Worm (Caenorhabditis elegans) whole organism, L4 larva: ENCODE measurements around the gene str-19.
A peak's percentile ranks its signal among the peaks of the same experiment; 100 is the strongest.
"Not testable (repeated sequence)": the region's sequence is repeated elsewhere in the genome, so short reads cannot be mapped to it uniquely, and the experiment has no call there.

ENCODE experiments used
- F26F4.8 ChIP-seq: fragments of 200-800 bp; sonication (Bioruptor generic); conservative IDR thresholded peaks from 2 replicates; pipeline ENCODE4 v1.3.6; 2022; ENCODE audit warnings: missing genetic modification characterization, missing compliant biosample characterization
- F37D6.2 ChIP-seq: sonication (generic microtip); optimal IDR thresholded peaks from 2 replicates; lab custom pipeline; 2016; ENCODE audit warnings: mild to moderate bottlenecking, missing genetic modification characterization, missing compliant biosample characterization
- Y5F2A.4 ChIP-seq: fragments of 200-800 bp; sonication (Bioruptor generic); optimal IDR thresholded peaks from 2 replicates; lab custom pipeline; 2018; ENCODE audit warnings: mild to moderate bottlenecking, missing genetic modification characterization, missing compliant biosample characterization
- Y75B8A.6 ChIP-seq: fragments of 200-800 bp; sonication (Bioruptor generic); IDR thresholded peaks from 2 replicates; pipeline ENCODE4 v1.3.6; 2022; ENCODE audit warnings: missing genetic modification reagents, missing genetic modification characterization, missing compliant biosample characterization
- aha-1 ChIP-seq: fragments of 150-350 bp; peaks from one replicate; lab custom pipeline; 2014; ENCODE audit warnings: missing biosample characterization, missing genetic modification characterization
- arid-1 ChIP-seq: fragments of 200-800 bp; sonication (Bioruptor generic); conservative IDR thresholded peaks from 2 replicates; pipeline ENCODE4 v1.3.6; 2022; ENCODE audit warnings: missing genetic modification reagents, missing genetic modification characterization, missing compliant biosample characterization
- attf-4 ChIP-seq: sonication (generic microtip); optimal IDR thresholded peaks from 3 replicates; lab custom pipeline; 2017; ENCODE audit warnings: missing biosample characterization, missing genetic modification characterization
- ceh-20 ChIP-seq: fragments of 200-800 bp; sonication (Bioruptor generic); IDR thresholded peaks from 2 replicates; pipeline ENCODE4 v1.3.6; 2022; ENCODE audit warnings: missing genetic modification reagents, missing genetic modification characterization, missing compliant biosample characterization
- ceh-44 ChIP-seq: fragments of 200-800 bp; sonication (Bioruptor generic); IDR thresholded peaks from 2 replicates; pipeline ENCODE4 v1.3.6; 2022; ENCODE audit warnings: missing genetic modification reagents, missing genetic modification characterization, missing compliant biosample characterization
- cey-2 ChIP-seq: sonication (generic microtip); optimal IDR thresholded peaks from 3 replicates; lab custom pipeline; 2017; ENCODE audit warnings: missing genetic modification characterization, mild to moderate bottlenecking, missing compliant biosample characterization, antibody characterized with exemption, borderline replicate concordance; ENCODE audit not compliant: insufficient read depth
- ctbp-1 ChIP-seq: fragments of 200-800 bp; sonication (Bioruptor generic); IDR thresholded peaks from 2 replicates; pipeline ENCODE4 v1.3.6; 2022; ENCODE audit warnings: missing genetic modification reagents, missing genetic modification characterization, missing compliant biosample characterization
- daf-12 ChIP-seq: fragments of 150-350 bp; optimal IDR thresholded peaks from 2 replicates; lab custom pipeline; 2014; ENCODE audit warnings: missing biosample characterization, missing genetic modification reagents, missing genetic modification characterization
- dmd-8 ChIP-seq: fragments of 200-800 bp; sonication (Bioruptor generic); IDR thresholded peaks from 2 replicates; pipeline ENCODE4 v1.3.6; 2022; ENCODE audit warnings: missing genetic modification characterization, missing compliant biosample characterization
- dmd-9 ChIP-seq: fragments of 200-800 bp; sonication (Bioruptor generic); IDR thresholded peaks from 2 replicates; pipeline ENCODE4 v1.3.6; 2022; ENCODE audit warnings: missing genetic modification reagents, missing genetic modification characterization, missing compliant biosample characterization
- duxl-1 ChIP-seq: sonication (generic microtip); optimal IDR thresholded peaks from 2 replicates; lab custom pipeline; 2016; ENCODE audit warnings: mild to moderate bottlenecking, missing genetic modification characterization, moderate library complexity, missing compliant biosample characterization; ENCODE audit not compliant: poor library complexity
- dve-1 ChIP-seq: sonication (generic microtip); optimal IDR thresholded peaks from 2 replicates; lab custom pipeline; 2017; ENCODE audit warnings: antibody characterized with exemption, mild to moderate bottlenecking, missing genetic modification characterization, missing compliant biosample characterization; ENCODE audit not compliant: insufficient read depth
- fos-1 ChIP-seq: fragments of 150-350 bp; optimal IDR thresholded peaks from 2 replicates; lab custom pipeline; 2014; ENCODE audit warnings: missing biosample characterization, missing genetic modification characterization
- hlh-11 ChIP-seq: fragments of 200-800 bp; sonication (Bioruptor generic); optimal IDR thresholded peaks from 2 replicates; lab custom pipeline; 2018; ENCODE audit warnings: mild to moderate bottlenecking, missing genetic modification characterization, missing compliant biosample characterization
- lin-13 ChIP-seq: fragments of 150-350 bp; optimal IDR thresholded peaks from 2 replicates; lab custom pipeline; 2014; ENCODE audit warnings: missing biosample characterization, missing genetic modification reagents, missing genetic modification characterization
- lin-15B ChIP-seq: fragments of 150-350 bp; sonication (generic microtip); optimal IDR thresholded peaks from 3 replicates; lab custom pipeline; 2014; ENCODE audit warnings: missing biosample characterization, missing genetic modification characterization
- lin-39 ChIP-seq: fragments of 150-350 bp; optimal IDR thresholded peaks from 2 replicates; lab custom pipeline; 2014; ENCODE audit warnings: missing biosample characterization, missing genetic modification reagents, missing genetic modification characterization
- lir-3 ChIP-seq: sonication (generic microtip); optimal IDR thresholded peaks from 2 replicates; lab custom pipeline; 2016; ENCODE audit warnings: mild to moderate bottlenecking, missing genetic modification characterization, missing compliant biosample characterization
- mdl-1 ChIP-seq, 2 experiments: fragments of 150-350 bp in 1 of 2; sonication (generic microtip) in 1 of 2; optimal IDR thresholded peaks; 2 replicates each; lab custom pipeline; 2014 to 2017; ENCODE audit warnings: missing biosample characterization in 2 of 2, missing genetic modification characterization in 2 of 2
- mdt-29 ChIP-seq: fragments of 200-800 bp; sonication (Bioruptor generic); IDR thresholded peaks from 2 replicates; pipeline ENCODE4 v1.3.6; 2022; ENCODE audit warnings: missing genetic modification reagents, missing genetic modification characterization, missing compliant biosample characterization
- mxl-3 ChIP-seq: fragments of 200-800 bp; sonication (Bioruptor generic); optimal IDR thresholded peaks from 2 replicates; lab custom pipeline; 2018; ENCODE audit warnings: mild to moderate bottlenecking, missing genetic modification characterization, missing compliant biosample characterization
- nhr-102 ChIP-seq: sonication (generic microtip); optimal IDR thresholded peaks from 2 replicates; lab custom pipeline; 2016; ENCODE audit warnings: mild to moderate bottlenecking, missing genetic modification characterization, moderate library complexity, missing compliant biosample characterization
- nhr-41 ChIP-seq: fragments of 200-800 bp; sonication (Bioruptor generic); IDR thresholded peaks from 2 replicates; pipeline ENCODE4 v1.3.6; 2022; ENCODE audit warnings: missing genetic modification reagents, missing genetic modification characterization, missing compliant biosample characterization
- nhr-6 ChIP-seq: fragments of 150-350 bp; optimal IDR thresholded peaks from 2 replicates; lab custom pipeline; 2014; ENCODE audit warnings: missing biosample characterization, missing genetic modification characterization
- pha-4 ChIP-seq, 2 experiments: fragments of 150-350 bp in 1 of 2; fragments of 200-800 bp in 1 of 2; sonication (Bioruptor generic) in 1 of 2; IDR thresholded peaks in 1 of 2; optimal IDR thresholded peaks in 1 of 2; 2 replicates each; pipeline versions ENCODE4 v1.3.6 to Lab custom; 2014 to 2022; ENCODE audit warnings: missing genetic modification characterization in 2 of 2, missing genetic modification reagents in 2 of 2, missing biosample characterization in 1 of 2, missing compliant biosample characterization in 1 of 2
- saeg-2 ChIP-seq: fragments of 200-800 bp; sonication (Bioruptor generic); IDR thresholded peaks from 2 replicates; pipeline ENCODE4 v1.3.6; 2022; ENCODE audit warnings: missing genetic modification reagents, missing genetic modification characterization, missing compliant biosample characterization
- set-16 ChIP-seq: fragments of 200-800 bp; sonication (Bioruptor generic); IDR thresholded peaks from 2 replicates; pipeline ENCODE4 v1.3.6; 2022; ENCODE audit warnings: missing genetic modification reagents, missing genetic modification characterization, missing compliant biosample characterization
- tra-1 ChIP-seq: fragments of 200-800 bp; sonication (Bioruptor generic); IDR thresholded peaks from 2 replicates; pipeline ENCODE4 v1.3.6; 2022; ENCODE audit warnings: missing genetic modification reagents, missing genetic modification characterization, missing compliant biosample characterization
- unc-130 ChIP-seq: sonication (generic microtip); optimal IDR thresholded peaks from 2 replicates; lab custom pipeline; 2016; ENCODE audit warnings: missing genetic modification reagents, missing genetic modification characterization, missing compliant biosample characterization
- unc-62 ChIP-seq, 3 experiments: fragments of 150-350 bp in 1 of 3; sonication (generic microtip); optimal IDR thresholded peaks in 2 of 3; peaks in 1 of 3; 1 replicate in 1 of 3; 2 replicates in 2 of 3; lab custom pipeline; 2014 to 2017; ENCODE audit warnings: missing biosample characterization in 3 of 3, missing genetic modification characterization in 3 of 3, missing genetic modification reagents in 3 of 3, missing genotype in 1 of 3
- vab-7 ChIP-seq: fragments of 200-800 bp; sonication (Bioruptor generic); IDR thresholded peaks from 2 replicates; pipeline ENCODE4 v1.3.6; 2022; ENCODE audit warnings: missing genetic modification reagents, missing genetic modification characterization, missing compliant biosample characterization
- zag-1 ChIP-seq: fragments of 150-350 bp; optimal IDR thresholded peaks from 2 replicates; lab custom pipeline; 2014; ENCODE audit warnings: missing biosample characterization, missing genetic modification characterization

str-19 gene

DNA sequence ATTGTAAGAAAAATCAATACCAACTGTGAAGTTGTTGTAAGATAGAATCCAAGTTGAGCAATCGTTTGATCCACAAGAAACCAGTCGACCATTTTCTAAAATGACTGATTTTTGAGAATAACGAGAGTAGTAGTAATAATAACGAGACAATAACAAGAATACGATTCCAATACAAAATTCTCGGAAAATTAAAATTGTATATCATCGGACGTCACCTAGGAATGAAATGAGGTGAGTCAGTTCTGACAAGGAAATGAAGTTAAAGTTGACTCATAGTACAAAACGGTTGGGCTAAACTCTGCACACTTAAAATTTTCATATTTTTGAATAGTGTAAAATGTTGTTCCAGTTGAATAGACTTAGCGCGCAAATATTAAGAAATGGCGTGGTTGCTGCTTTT, at the start of gene str-19:
TSS of gene str-19 (minus strand) at position 101 of the 400 bp plus-strand sequence.
- not testable (repeated sequence) for TF ChIP-seq nhr-41 (GFP tag; lab: Robert Waterston, UW); zag-1 (tag; lab: Kevin White, UChicago); F37D6.2 (tag; lab: Kevin White, UChicago)
- TF ChIP-seq, all 104 proteins: peak for 0; not testable (repeated sequence) for 104

DNA sequence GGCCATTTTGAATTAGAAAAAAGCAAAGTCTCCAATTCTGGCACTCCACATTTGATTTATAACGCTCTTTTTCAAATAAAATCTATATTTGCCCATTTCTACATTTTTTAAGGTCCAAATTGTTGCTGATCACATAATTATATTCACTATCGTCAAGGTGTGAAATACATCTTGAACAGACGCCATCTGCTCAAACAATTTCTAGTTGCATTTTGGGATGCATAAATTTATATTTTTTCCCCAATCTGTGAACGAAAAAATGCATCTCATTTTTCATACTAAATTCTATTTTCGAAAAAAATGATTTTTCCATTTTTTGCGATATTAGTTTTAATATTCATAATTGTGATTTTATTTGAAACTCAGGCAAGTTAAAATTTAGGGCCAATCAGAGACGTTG, 49.0 kb upstream of the str-19 start, which contains the start of gene T26E4.7:
TSS of gene T26E4.7 (plus strand) at position 301 of the 400 bp plus-strand sequence.
- TF ChIP-seq attf-4 (tag; lab: Kevin White, UChicago), result no peak
- TF ChIP-seq mdl-1 (tag; optimal IDR thresholded peaks at IDR 0.05; lab: Kevin White, UChicago), result no peak
- no peak for TF ChIP-seq F37D6.2 (tag; lab: Kevin White, UChicago)
- no peak for TF ChIP-seq dve-1 (tag; lab: Kevin White, UChicago)
- no peak for TF ChIP-seq cey-2 (tag; lab: Kevin White, UChicago)
- no peak for TF ChIP-seq ctbp-1 (GFP tag; lab: Robert Waterston, UW)
- TF ChIP-seq fos-1 (tag; lab: Kevin White, UChicago), result no peak
- TF ChIP-seq nhr-102 (tag; lab: Kevin White, UChicago), result no peak
- no peak for TF ChIP-seq Y75B8A.6 (GFP tag; lab: Robert Waterston, UW)
- TF ChIP-seq unc-130 (GFP tag; lab: Kevin White, UChicago), result no peak
- no peak for TF ChIP-seq lin-39 (tag; lab: Kevin White, UChicago)

DNA sequence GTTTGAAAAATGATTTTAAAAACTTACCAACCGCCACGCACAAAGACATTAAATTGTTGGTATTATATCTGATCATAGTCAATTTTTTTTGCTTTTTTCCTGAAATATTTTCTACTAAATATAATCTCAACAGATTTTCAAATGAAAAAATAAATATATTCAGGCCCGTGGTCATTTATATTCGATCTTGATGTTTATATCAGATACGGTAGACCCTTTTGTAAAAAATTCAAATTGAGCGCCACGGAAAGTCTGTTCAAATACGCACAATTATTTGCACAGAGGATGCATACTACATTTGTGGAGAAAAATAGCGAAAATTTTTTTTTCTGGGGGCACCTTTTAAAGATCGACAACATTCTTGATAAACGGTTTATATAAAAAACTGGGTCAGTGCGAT, 48.1 kb upstream of the str-19 start, which contains the start of gene T26E4.4:
TSS of gene T26E4.4 (minus strand) at position 101 of the 400 bp plus-strand sequence.
- TF ChIP-seq Y5F2A.4 (GFP tag; lab: Kevin White, UChicago), result no peak
- TF ChIP-seq aha-1 (tag; lab: Kevin White, UChicago), result peak; percentile 12

DNA sequence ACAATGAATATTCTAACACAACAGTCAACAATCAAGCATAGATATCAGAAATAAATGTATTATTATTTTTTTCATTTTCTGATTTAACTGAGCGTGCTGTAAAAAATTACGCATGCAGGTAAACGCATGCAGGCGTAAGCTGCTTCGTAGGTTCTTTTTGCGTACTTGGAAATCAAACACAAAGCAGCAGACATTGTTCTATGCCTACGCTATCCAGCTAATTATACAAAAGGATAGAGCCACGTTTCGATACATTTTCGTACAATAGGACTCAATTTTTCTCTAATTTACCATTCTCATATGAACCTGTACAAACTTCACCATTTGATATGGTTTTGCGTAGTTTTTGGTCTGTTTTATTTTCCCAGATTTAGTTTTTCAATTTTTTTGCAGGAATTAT, 38.2 kb upstream of the str-19 start, which contains the start of gene T26E4.3:
TSS of gene T26E4.3 (plus strand) at position 301 of the 400 bp plus-strand sequence.
- TF ChIP-seq saeg-2 (GFP tag; lab: Robert Waterston, UW) (no peak), nhr-6 (tag; lab: Kevin White, UChicago) (no peak), lir-3 (tag; lab: Kevin White, UChicago) (no peak)

DNA sequence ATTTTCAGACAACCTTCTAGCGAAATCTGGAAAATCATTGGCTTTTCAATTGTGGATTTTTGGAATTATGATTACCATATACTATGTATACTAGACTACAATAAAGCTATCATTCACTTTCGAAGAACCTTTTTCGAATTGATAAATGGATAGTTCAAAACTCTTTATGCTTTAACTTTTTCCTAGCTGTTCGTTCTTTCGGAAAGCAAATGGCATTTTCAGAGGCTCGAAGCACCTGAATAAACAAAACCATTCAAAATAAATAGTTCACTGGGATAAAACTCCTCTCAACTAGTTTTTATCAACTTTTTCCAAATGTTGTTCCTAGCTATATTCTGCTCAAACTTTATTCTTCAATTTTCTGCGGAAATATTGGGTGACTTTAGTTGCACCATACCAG, 36.8 kb upstream of the str-19 start, which contains the start of gene T26E4.2:
TSS of gene T26E4.2 (plus strand) at position 301 of the 400 bp plus-strand sequence.
- TF ChIP-seq saeg-2 (GFP tag; lab: Robert Waterston, UW) (no peak), vab-7 (GFP tag; lab: Robert Waterston, UW) (no peak), unc-62 (GFP tag; optimal IDR thresholded peaks at IDR 0.05 in 1 of 2; lab: Kevin White, UChicago) (no peak), unc-62 (tag; optimal IDR thresholded peaks at IDR 0.05; lab: Kevin White, UChicago) (no peak), ceh-44 (GFP tag; lab: Robert Waterston, UW) (no peak), dmd-8 (GFP tag; lab: Robert Waterston, UW) (no peak), duxl-1 (tag; lab: Kevin White, UChicago) (no peak), F26F4.8 (GFP tag; lab: Robert Waterston, UW) (no peak), daf-12 (no peak), tra-1 (GFP tag; lab: Robert Waterston, UW) (no peak), arid-1 (GFP tag; lab: Robert Waterston, UW) (no peak), dmd-9 (no peak), mxl-3 (GFP tag; lab: Kevin White, UChicago) (no peak), hlh-11 (tag; lab: Kevin White, UChicago) (no peak), mdt-29 (no peak), pha-4 (GFP tag; IDR thresholded peaks at IDR 0.05; lab: Robert Waterston, UW) (no peak), pha-4 (tag; optimal IDR thresholded peaks at IDR 0.05; lab: Kevin White, UChicago) (no peak), lin-13 (GFP tag; lab: Kevin White, UChicago) (no peak), ceh-20 (GFP tag; lab: Robert Waterston, UW) (no peak), lin-15B (tag; lab: Kevin White, UChicago) (no peak), set-16 (no peak)
- TF ChIP-seq, all 104 proteins: peak for 0
